Worm (Caenorhabditis elegans): ENCODE data around the gene B0554.2.

DNA sequence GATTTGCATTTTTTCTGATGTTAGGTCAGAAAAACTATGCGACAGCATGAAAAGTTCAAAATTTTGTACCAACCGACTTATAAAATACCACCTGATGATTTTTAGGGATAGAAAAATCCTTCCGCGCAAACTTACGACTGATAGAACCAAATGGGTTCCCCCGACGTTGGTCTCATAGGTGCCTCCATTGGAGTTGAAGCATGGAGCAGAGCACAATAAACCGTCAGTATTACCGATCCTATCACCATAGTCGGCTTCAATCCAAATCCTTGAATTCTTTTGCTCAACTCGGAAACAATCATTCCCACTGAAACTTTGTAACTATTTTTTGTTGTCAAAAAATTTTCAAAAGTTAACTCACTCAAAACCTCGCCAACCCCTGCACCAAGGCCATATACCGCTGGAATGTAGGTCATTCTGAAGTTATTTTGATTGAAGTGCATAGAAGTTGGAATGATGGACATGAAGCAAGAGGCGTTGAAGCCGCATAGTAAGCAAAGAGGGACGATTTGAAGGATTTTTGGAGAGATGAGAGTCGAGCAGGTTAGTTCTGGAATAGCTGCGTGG, 5.3 kb downstream of the B0554.2 start:
- TF ChIP-seq drap-1 (GFP tag; optimal IDR thresholded peaks at IDR 0.05) (no peak), sptf-1 (tag; optimal IDR thresholded peaks at IDR 0.05) (no peak), snpc-4 (tag; optimal IDR thresholded peaks at IDR 0.05) (no peak), mab-5 (tag; optimal IDR thresholded peaks at IDR 0.05) (no peak), cnd-1 (tag; optimal IDR thresholded peaks at IDR 0.05) (no peak), nhr-76 (tag; optimal IDR thresholded peaks at IDR 0.05) (no peak), unc-120 (tag; optimal IDR thresholded peaks at IDR 0.05; ENCODE audit: poor library complexity, severe bottlenecking) (no peak), flh-1 (GFP tag; optimal IDR thresholded peaks at IDR 0.05) (no peak), unc-62 (GFP tag; optimal IDR thresholded peaks at IDR 0.05) (no peak), ztf-11 (tag; optimal IDR thresholded peaks at IDR 0.05) (no peak)

Data from whole organism, mixed stage, embryonic.